Fruit fly (Drosophila melanogaster) whole organism, embryonic: ENCODE measurements around the gene CG1640.
A peak's percentile ranks its signal among the peaks of the same experiment; 100 is the strongest.

Experiments
- C15 ChIP-seq: fragments of 200-800 bp; sonication (Bioruptor generic); IDR thresholded peaks from 3 replicates; pipeline ENCODE4 v1.3.6; 2022; ENCODE audit warnings: missing biosample characterization, missing genetic modification characterization
- CG10209 ChIP-seq: fragments of 200-800 bp; sonication (Bioruptor generic); optimal IDR thresholded peaks from 3 replicates; lab custom pipeline; 2017; ENCODE audit warnings: missing biosample characterization, mild to moderate bottlenecking, missing genetic modification characterization, missing genetic modification reagents
- CG1233 ChIP-seq: fragments of 200-800 bp; sonication (Bioruptor generic); optimal IDR thresholded peaks from 4 replicates; lab custom pipeline; 2018; ENCODE audit warnings: missing biosample characterization, mild to moderate bottlenecking, missing genetic modification characterization
- CG13424 ChIP-seq: fragments of 200-800 bp; sonication (Bioruptor generic); optimal IDR thresholded peaks from 2 replicates; lab custom pipeline; 2019; ENCODE audit warnings: missing biosample characterization, mild to moderate bottlenecking, missing genetic modification characterization, moderate library complexity
- CG15011 ChIP-seq: fragments of 200-800 bp; sonication (Bioruptor generic); optimal IDR thresholded peaks from 3 replicates; lab custom pipeline; 2018; ENCODE audit warnings: missing biosample characterization, mild to moderate bottlenecking, missing genetic modification characterization
- CG15073 ChIP-seq: fragments of 200-800 bp; sonication (Bioruptor generic); optimal IDR thresholded peaks from 2 replicates; lab custom pipeline; 2016; ENCODE audit warnings: missing biosample characterization, missing genetic modification characterization
- CG16779 ChIP-seq: fragments of 200-800 bp; sonication (Bioruptor generic); IDR thresholded peaks from 2 replicates; pipeline ENCODE4 v1.3.6; 2022; ENCODE audit warnings: missing biosample characterization, missing genetic modification characterization
- CG16815 ChIP-seq: fragments of 200-800 bp; sonication (Bioruptor generic); optimal IDR thresholded peaks from 3 replicates; lab custom pipeline; 2017; ENCODE audit warnings: missing biosample characterization, mild to moderate bottlenecking, missing genetic modification characterization
- CG3281 ChIP-seq: fragments of 200-800 bp; sonication (Bioruptor generic); optimal IDR thresholded peaks from 3 replicates; lab custom pipeline; 2017; ENCODE audit warnings: missing biosample characterization, mild to moderate bottlenecking, missing genetic modification characterization
- CG33557 ChIP-seq: fragments of 200-800 bp; sonication (Bioruptor generic); optimal IDR thresholded peaks from 2 replicates; lab custom pipeline; 2019; ENCODE audit warnings: missing biosample characterization, mild to moderate bottlenecking, missing genetic modification characterization, moderate library complexity
- CG43689 ChIP-seq: fragments of 200-800 bp; sonication (Bioruptor generic); IDR thresholded peaks from 2 replicates; pipeline ENCODE4 v1.3.6; 2022; ENCODE audit warnings: missing biosample characterization, missing genetic modification characterization
- CG6654 ChIP-seq: fragments of 200-800 bp; sonication (Bioruptor generic); optimal IDR thresholded peaks from 2 replicates; lab custom pipeline; 2017; ENCODE audit warnings: missing biosample characterization, mild to moderate bottlenecking, missing genetic modification characterization
- CG7839 ChIP-seq: fragments of 200-800 bp; sonication (Bioruptor generic); optimal IDR thresholded peaks from 3 replicates; lab custom pipeline; 2018; ENCODE audit warnings: missing biosample characterization, mild to moderate bottlenecking, missing genetic modification characterization, moderate library complexity
- CG8478 ChIP-seq: fragments of >200 bp; optimal IDR thresholded peaks from 2 replicates; lab custom pipeline; 2018
- CG8765 ChIP-seq: fragments of 200-800 bp; sonication (Bioruptor generic); IDR thresholded peaks from 2 replicates; pipeline ENCODE4 v1.3.6; 2022; ENCODE audit warnings: missing biosample characterization, missing genetic modification characterization
- Fer1 ChIP-seq: fragments of 200-800 bp; sonication (Bioruptor generic); optimal IDR thresholded peaks from 2 replicates; lab custom pipeline; 2017; ENCODE audit warnings: missing biosample characterization, mild to moderate bottlenecking, missing genetic modification characterization
- Gug ChIP-seq: fragments of 200-800 bp; sonication (Bioruptor generic); IDR thresholded peaks from 4 replicates; pipeline ENCODE4 v1.3.6; 2022; ENCODE audit warnings: missing biosample characterization, missing genetic modification characterization
- HLH3B ChIP-seq: fragments of 200-800 bp; sonication (Bioruptor generic); IDR thresholded peaks from 2 replicates; pipeline ENCODE4 v1.3.6; 2022; ENCODE audit warnings: missing biosample characterization, missing genetic modification characterization
- Lim3 ChIP-seq: fragments of 200-800 bp; sonication (Bioruptor generic); IDR thresholded peaks from 2 replicates; pipeline ENCODE4 v1.3.6; 2022; ENCODE audit warnings: missing biosample characterization, missing genetic modification characterization
- Meics ChIP-seq: fragments of 200-800 bp; sonication (Bioruptor generic); optimal IDR thresholded peaks from 2 replicates; lab custom pipeline; 2017; ENCODE audit warnings: missing biosample characterization, mild to moderate bottlenecking, missing genetic modification characterization
- Rx ChIP-seq: fragments of 200-800 bp; sonication (Bioruptor generic); IDR thresholded peaks from 2 replicates; pipeline ENCODE4 v1.3.6; 2022; ENCODE audit warnings: missing biosample characterization, missing genetic modification characterization
- Spps ChIP-seq: fragments of 200-800 bp; sonication (Bioruptor generic); optimal IDR thresholded peaks from 2 replicates; lab custom pipeline; 2018; ENCODE audit warnings: missing biosample characterization, mild to moderate bottlenecking, missing genetic modification characterization
- bowl ChIP-seq: fragments of 200-800 bp; sonication (Bioruptor generic); IDR thresholded peaks from 2 replicates; pipeline ENCODE4 v1.3.6; 2022; ENCODE audit warnings: missing biosample characterization, missing genetic modification characterization
- caup ChIP-seq: fragments of 200-800 bp; sonication (Bioruptor generic); optimal IDR thresholded peaks from 3 replicates; lab custom pipeline; 2017; ENCODE audit warnings: missing biosample characterization, mild to moderate bottlenecking, missing genetic modification characterization, moderate library complexity; ENCODE audit not compliant: severe bottlenecking
- chinmo ChIP-seq: fragments of 200-800 bp; sonication (Bioruptor generic); IDR thresholded peaks from 4 replicates; pipeline ENCODE4 v1.3.6; 2022; ENCODE audit warnings: missing biosample characterization, missing genetic modification characterization; ENCODE audit not compliant: partially characterized antibody
- chn ChIP-seq: fragments of 200-800 bp; sonication (Bioruptor generic); optimal IDR thresholded peaks from 2 replicates; lab custom pipeline; 2016; ENCODE audit warnings: missing biosample characterization, missing genetic modification characterization
- da ChIP-seq: fragments of 200-800 bp; sonication (Bioruptor generic); optimal IDR thresholded peaks from 2 replicates; lab custom pipeline; 2016; ENCODE audit warnings: missing biosample characterization, missing genetic modification characterization
- ems ChIP-seq: fragments of 200-800 bp; sonication (Bioruptor generic); optimal IDR thresholded peaks from 3 replicates; lab custom pipeline; 2016; ENCODE audit warnings: missing biosample characterization, missing genetic modification characterization
- eve ChIP-seq, 2 experiments: fragments of >200 bp; optimal IDR thresholded peaks; 2 replicates each; lab custom pipeline; 2017; ENCODE audit warnings: missing biosample characterization in 2 of 2, missing genetic modification characterization in 2 of 2
- eyg ChIP-seq: fragments of 200-800 bp; sonication (Bioruptor generic); optimal IDR thresholded peaks from 3 replicates; lab custom pipeline; 2016; ENCODE audit warnings: missing biosample characterization, missing genetic modification characterization
- fru ChIP-seq: fragments of >200 bp; optimal IDR thresholded peaks from 2 replicates; lab custom pipeline; 2017
- fu2 ChIP-seq: fragments of 200-800 bp; sonication (Bioruptor generic); optimal IDR thresholded peaks from 2 replicates; lab custom pipeline; 2016; ENCODE audit warnings: missing biosample characterization, missing genetic modification characterization
- gro ChIP-seq: fragments of 200-800 bp; sonication (Bioruptor generic); optimal IDR thresholded peaks from 2 replicates; lab custom pipeline; 2016; ENCODE audit warnings: missing biosample characterization, missing genetic modification characterization
- gsb ChIP-seq: fragments of 200-800 bp; sonication (Bioruptor generic); IDR thresholded peaks from 2 replicates; pipeline ENCODE4 v1.3.6; 2022; ENCODE audit warnings: missing biosample characterization, missing genetic modification characterization
- ham ChIP-seq: fragments of 200-800 bp; sonication (Bioruptor generic); IDR thresholded peaks from 2 replicates; pipeline ENCODE4 v1.3.6; 2022; ENCODE audit warnings: missing biosample characterization, missing genetic modification characterization
- kah ChIP-seq: fragments of 200-800 bp; sonication (Bioruptor generic); optimal IDR thresholded peaks from 2 replicates; lab custom pipeline; 2018; ENCODE audit warnings: missing biosample characterization, mild to moderate bottlenecking, missing genetic modification characterization
- klu ChIP-seq: fragments of 200-800 bp; sonication (Bioruptor generic); IDR thresholded peaks from 2 replicates; pipeline ENCODE4 v1.3.6; 2022; ENCODE audit warnings: missing biosample characterization, missing genetic modification characterization
- mld ChIP-seq: fragments of 200-800 bp; sonication (Bioruptor generic); IDR thresholded peaks from 3 replicates; pipeline ENCODE4 v1.3.6; 2022; ENCODE audit warnings: missing biosample characterization, missing genetic modification characterization; ENCODE audit not compliant: partially characterized antibody
- odd ChIP-seq: fragments of 200-800 bp; sonication (Bioruptor generic); optimal IDR thresholded peaks from 2 replicates; lab custom pipeline; 2017; ENCODE audit warnings: missing biosample characterization, mild to moderate bottlenecking, missing genetic modification characterization
- prd ChIP-seq, 3 experiments: fragments of >200 bp in 2 of 3; fragments of 200-800 bp in 1 of 3; sonication (Bioruptor generic) in 1 of 3; optimal IDR thresholded peaks in 2 of 3; IDR thresholded peaks in 1 of 3; 2 replicates in 2 of 3; 3 replicates in 1 of 3; pipeline versions ENCODE4 v1.3.6 to Lab custom; 2017 to 2022; ENCODE audit warnings: missing biosample characterization in 1 of 3, missing genetic modification characterization in 1 of 3
- ro ChIP-seq: fragments of 200-800 bp; sonication (Bioruptor generic); IDR thresholded peaks from 2 replicates; pipeline ENCODE4 v1.3.6; 2022; ENCODE audit warnings: missing biosample characterization, missing genetic modification characterization
- sima ChIP-seq: fragments of 200-800 bp; sonication (Bioruptor generic); optimal IDR thresholded peaks from 2 replicates; lab custom pipeline; 2016; ENCODE audit warnings: missing biosample characterization, missing genetic modification characterization
- tin ChIP-seq: fragments of 200-800 bp; sonication (Bioruptor generic); optimal IDR thresholded peaks from 3 replicates; lab custom pipeline; 2016; ENCODE audit warnings: missing biosample characterization, missing genetic modification characterization
- toy ChIP-seq: fragments of 200-800 bp; sonication (Bioruptor generic); IDR thresholded peaks from 2 replicates; pipeline ENCODE4 v1.3.6; 2022; ENCODE audit warnings: missing biosample characterization, missing genetic modification characterization
- zen ChIP-seq: fragments of 200-800 bp; sonication (Bioruptor generic); optimal IDR thresholded peaks from 3 replicates; lab custom pipeline; 2018; ENCODE audit warnings: missing biosample characterization, mild to moderate bottlenecking, missing genetic modification characterization, moderate library complexity
- zen2 ChIP-seq: fragments of 200-800 bp; sonication (Bioruptor generic); IDR thresholded peaks from 3 replicates; pipeline ENCODE4 v1.3.6; 2022; ENCODE audit warnings: missing biosample characterization, missing genetic modification characterization; ENCODE audit not compliant: partially characterized antibody

The CG1640 gene

dm6 chrX:13403962-13404830, 33.8 kb downstream of the CG1640 start, which contains the start of gene GstT4 (continued):
- TF ChIP-seq caup (GFP tag; lab: Kevin White, UChicago) (peak; percentile 31), CG33557 (GFP tag; lab: Kevin White, UChicago) (no peak), CG1233 (GFP tag; lab: Kevin White, UChicago) (peak; percentile 10), da (GFP tag; lab: Kevin White, UChicago) (no peak), HLH3B (peak; percentile 44; the same call in 1 of the 2 replicates), fu2 (GFP tag; lab: Kevin White, UChicago) (peak; percentile 49), prd (optimal IDR thresholded peaks at IDR 0.05; lab: Kevin White, UChicago) (no peak), prd (GFP tag; IDR thresholded peaks at IDR 0.05; lab: Robert Waterston, UW) (peak; percentile 43; the same call in 1 of the 3 replicates), CG7839 (tag; lab: Kevin White, UChicago) (peak; percentile 65), zen2 (GFP tag; lab: Robert Waterston, UW) (0 out of 3 replicates have a peak, but pooled peaks have one; percentile 20), CG13424 (tag; lab: Kevin White, UChicago) (peak; percentile 48), Spps (tag; lab: Kevin White, UChicago) (no peak), Rx (GFP tag; lab: Robert Waterston, UW) (0 out of 2 replicates have a peak, but pooled peaks have one; percentile 2), CG10209 (no peak), eyg (GFP tag; lab: Kevin White, UChicago) (peak; percentile 4), eve (GFP tag; optimal IDR thresholded peaks at IDR 0.05; lab: Kevin White, UChicago) (no peak), ham (GFP tag; lab: Robert Waterston, UW) (no peak), CG15073 (no peak), gsb (peak; percentile 64), CG16815 (GFP tag; lab: Kevin White, UChicago) (peak; percentile 24), Meics (GFP tag; lab: Kevin White, UChicago) (peak; percentile 32), ro (GFP tag; lab: Robert Waterston, UW) (peak; percentile 45; the same call in 1 of the 2 replicates), CG6654 (GFP tag; lab: Kevin White, UChicago) (no peak), bowl (GFP tag; lab: Robert Waterston, UW) (no peak), toy (GFP tag; lab: Robert Waterston, UW) (no peak), ems (peak; percentile 22), fru (lab: Kevin White, UChicago) (no peak), CG3281 (GFP tag; lab: Kevin White, UChicago) (peak; percentile 1), Gug (GFP tag; lab: Robert Waterston, UW) (peak; percentile 55; the same call in 2 of the 4 replicates), sima (GFP tag; lab: Kevin White, UChicago) (no peak), CG15011 (GFP tag; lab: Kevin White, UChicago) (no peak), CG16779 (peak; percentile 61; the same call in 1 of the 2 replicates), odd (GFP tag; lab: Kevin White, UChicago) (peak; percentile 29), CG43689 (GFP tag; lab: Robert Waterston, UW) (peak; percentile 39; the same call in 1 of the 2 replicates), kah (GFP tag; lab: Kevin White, UChicago) (no peak), zen (tag; lab: Kevin White, UChicago) (no peak), CG8765 (GFP tag; lab: Robert Waterston, UW) (no peak), chinmo (peak; percentile 100), klu (GFP tag; lab: Robert Waterston, UW) (no peak), CG8478 (lab: Kevin White, UChicago) (no peak), Lim3 (no peak), chn (GFP tag; lab: Kevin White, UChicago) (peak; percentile 20), tin (GFP tag; lab: Kevin White, UChicago) (peak; percentile 40), Fer1 (GFP tag; lab: Kevin White, UChicago) (no peak), gro (GFP tag; lab: Kevin White, UChicago) (no peak), C15 (GFP tag; lab: Robert Waterston, UW) (no peak), mld (GFP tag; lab: Robert Waterston, UW) (no peak)
